Fruit fly (Drosophila melanogaster): ENCODE results near the gene Cht11.

The Cht11 gene

dm6 chrX:6852574-6852973 lies 3.3 kb upstream of the Cht11 start (continued):
- TF ChIP-seq mirr (GFP tag; optimal IDR thresholded peaks at IDR 0.05) = peak; percentile 93
- TF ChIP-seq Dfd (GFP tag; optimal IDR thresholded peaks at IDR 0.05) = peak in 1 of 2 experiments; percentile 48
- peak; percentile 92 for TF ChIP-seq Dad (GFP tag; optimal IDR thresholded peaks at IDR 0.05)
- TF ChIP-seq trh (GFP tag; optimal IDR thresholded peaks at IDR 0.05) = peak; percentile 78
- peak; percentile 74 for TF ChIP-seq CG4707 (GFP tag; optimal IDR thresholded peaks at IDR 0.05)
- no peak for TF ChIP-seq CG1832 (GFP tag; optimal IDR thresholded peaks at IDR 0.05)
- TF ChIP-seq stc (GFP tag; IDR thresholded peaks at IDR 0.05) = peak; percentile 80
- peak; percentile 81 for TF ChIP-seq CG2889 (GFP tag; IDR thresholded peaks at IDR 0.05)
- TF ChIP-seq ATbp (GFP tag; optimal IDR thresholded peaks at IDR 0.05) = peak; percentile 70
- peak; percentile 77 for TF ChIP-seq oc (tag; optimal IDR thresholded peaks at IDR 0.05)
- peak in 1 of 2 experiments; percentile 62 for TF ChIP-seq insv (GFP tag; optimal IDR thresholded peaks at IDR 0.05)
- peak; percentile 93 for TF ChIP-seq CG33213 (GFP tag; optimal IDR thresholded peaks at IDR 0.05)
- TF ChIP-seq NFAT (GFP tag; IDR thresholded peaks at IDR 0.05) = peak; percentile 77
- peak; percentile 92 for TF ChIP-seq slp2 (GFP tag; optimal IDR thresholded peaks at IDR 0.05)
- TF ChIP-seq Sox102F (GFP tag; optimal IDR thresholded peaks at IDR 0.05) = peak; percentile 91
- peak; percentile 1 for TF ChIP-seq Hand (GFP tag; optimal IDR thresholded peaks at IDR 0.05)
- no peak for TF ChIP-seq corto (GFP tag; optimal IDR thresholded peaks at IDR 0.05)
- TF ChIP-seq tll (GFP tag; optimal IDR thresholded peaks at IDR 0.05) = no peak
- no peak for TF ChIP-seq mld (GFP tag; IDR thresholded peaks at IDR 0.05; ENCODE audit: partially characterized antibody)
- TF ChIP-seq BEAF-32 (GFP tag; optimal IDR thresholded peaks at IDR 0.05) = peak; percentile 63
- TF ChIP-seq btn (GFP tag; optimal IDR thresholded peaks at IDR 0.05) = peak; percentile 87
- peak; percentile 84 for TF ChIP-seq ken (GFP tag; IDR thresholded peaks at IDR 0.05)
- TF ChIP-seq wek (GFP tag; optimal IDR thresholded peaks at IDR 0.05) = peak; percentile 72
- TF ChIP-seq GATAe (GFP tag; conservative IDR thresholded peaks at IDR 0.05) = no peak; the same call in 1 of the 2 replicates
- no peak for TF ChIP-seq sc (optimal IDR thresholded peaks at IDR 0.05)
- TF ChIP-seq sc (GFP tag; optimal IDR thresholded peaks at IDR 0.05) = peak; percentile 71
- peak; percentile 82 for TF ChIP-seq CG10565 (GFP tag; optimal IDR thresholded peaks at IDR 0.05)
- TF ChIP-seq pros (GFP tag; optimal IDR thresholded peaks at IDR 0.05) = no peak
- TF ChIP-seq Taf1 (GFP tag; IDR thresholded peaks at IDR 0.05) = 0 out of 2 replicates have a peak, but pooled peaks have one; percentile 28
- peak; percentile 73 for TF ChIP-seq CG3995 (GFP tag; optimal IDR thresholded peaks at IDR 0.05)
- TF ChIP-seq ash1 (GFP tag; optimal IDR thresholded peaks at IDR 0.05) = peak; percentile 40
- no peak for TF ChIP-seq fd102C (GFP tag; optimal IDR thresholded peaks at IDR 0.05)
- no peak for TF ChIP-seq Tbp (GFP tag; optimal IDR thresholded peaks at IDR 0.05)
- peak; percentile 76 for TF ChIP-seq pzg (GFP tag; optimal IDR thresholded peaks at IDR 0.05)
- peak; percentile 91 for TF ChIP-seq Camta (GFP tag; optimal IDR thresholded peaks at IDR 0.05)
- peak; percentile 92 for TF ChIP-seq CG10209 (GFP tag; optimal IDR thresholded peaks at IDR 0.05)
- peak; percentile 99 for TF ChIP-seq Med (GFP tag)
- peak; percentile 87 for TF ChIP-seq CG18619 (GFP tag; optimal IDR thresholded peaks at IDR 0.05)
- peak; percentile 30 for TF ChIP-seq MESR4 (GFP tag; optimal IDR thresholded peaks at IDR 0.05)
- peak; percentile 88 for TF ChIP-seq CG1233 (GFP tag; optimal IDR thresholded peaks at IDR 0.05)
- TF ChIP-seq CG1647 (GFP tag; optimal IDR thresholded peaks at IDR 0.05) = peak; percentile 92
- peak; percentile 78 for TF ChIP-seq CG7928 (GFP tag; optimal IDR thresholded peaks at IDR 0.05)
- TF ChIP-seq bsh (GFP tag; optimal IDR thresholded peaks at IDR 0.05) = peak; percentile 65 to 91
- TF ChIP-seq CG7372 (GFP tag; IDR thresholded peaks at IDR 0.05) = peak; percentile 85
- peak; percentile 84 for TF ChIP-seq Mes4 (GFP tag; optimal IDR thresholded peaks at IDR 0.05)
- peak; percentile 78 for TF ChIP-seq CG14667 (GFP tag; IDR thresholded peaks at IDR 0.05)
- peak; percentile 54 for TF ChIP-seq Scr (GFP tag; IDR thresholded peaks at IDR 0.05; ENCODE audit: partially characterized antibody)
- TF ChIP-seq Mrtf (GFP tag; IDR thresholded peaks at IDR 0.05) = peak; percentile 87
- peak; percentile 93 for TF ChIP-seq Fer3 (tag; optimal IDR thresholded peaks at IDR 0.05)
- no peak for TF ChIP-seq cad (GFP tag; optimal IDR thresholded peaks at IDR 0.05)
